Fruit fly (Drosophila melanogaster): Measurements from ENCODE around the gene CG5056.

Gene CG5056

DNA sequence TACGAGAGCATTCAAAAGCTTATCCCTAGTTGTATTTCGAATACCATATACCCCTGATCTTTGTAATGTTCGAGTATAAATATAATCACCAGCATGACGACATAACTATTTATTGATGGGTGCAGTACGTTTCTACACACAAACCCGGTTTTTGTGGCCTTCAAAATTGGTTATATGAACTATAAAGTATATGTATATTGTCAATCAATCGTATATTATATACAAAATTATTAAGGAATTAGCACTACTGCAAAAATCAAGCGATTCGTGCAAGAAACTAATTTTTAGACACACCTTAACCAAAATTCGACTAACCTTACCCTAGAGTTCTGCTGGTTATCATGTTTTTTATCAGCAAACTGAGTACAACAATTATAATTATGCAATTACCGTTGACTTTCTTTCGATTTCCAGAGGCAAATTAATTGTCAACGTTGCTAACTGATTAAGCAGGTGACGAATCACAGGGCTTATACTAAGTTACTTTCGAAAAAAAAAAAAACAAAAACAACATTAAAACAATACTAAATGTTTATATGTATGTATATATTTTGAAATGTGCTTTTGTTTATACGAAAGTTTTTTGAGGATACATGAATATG, 46.2 kb upstream of the CG5056 start:
- TF ChIP-seq vri (GFP tag; optimal IDR thresholded peaks at IDR 0.05) = peak; percentile 94
- TF ChIP-seq OdsH (GFP tag; optimal IDR thresholded peaks at IDR 0.05) = no peak
- TF ChIP-seq CG6808 (GFP tag; optimal IDR thresholded peaks at IDR 0.05) = no peak
- no peak for TF ChIP-seq CG7368 (GFP tag; optimal IDR thresholded peaks at IDR 0.05)
- TF ChIP-seq Eip93F (GFP tag; optimal IDR thresholded peaks at IDR 0.05) = peak; percentile 27
- TF ChIP-seq Sox15 (GFP tag; optimal IDR thresholded peaks at IDR 0.05) = no peak
- no peak for TF ChIP-seq net (GFP tag; optimal IDR thresholded peaks at IDR 0.05)
- TF ChIP-seq CG3919 (GFP tag; optimal IDR thresholded peaks at IDR 0.05) = no peak

DNA sequence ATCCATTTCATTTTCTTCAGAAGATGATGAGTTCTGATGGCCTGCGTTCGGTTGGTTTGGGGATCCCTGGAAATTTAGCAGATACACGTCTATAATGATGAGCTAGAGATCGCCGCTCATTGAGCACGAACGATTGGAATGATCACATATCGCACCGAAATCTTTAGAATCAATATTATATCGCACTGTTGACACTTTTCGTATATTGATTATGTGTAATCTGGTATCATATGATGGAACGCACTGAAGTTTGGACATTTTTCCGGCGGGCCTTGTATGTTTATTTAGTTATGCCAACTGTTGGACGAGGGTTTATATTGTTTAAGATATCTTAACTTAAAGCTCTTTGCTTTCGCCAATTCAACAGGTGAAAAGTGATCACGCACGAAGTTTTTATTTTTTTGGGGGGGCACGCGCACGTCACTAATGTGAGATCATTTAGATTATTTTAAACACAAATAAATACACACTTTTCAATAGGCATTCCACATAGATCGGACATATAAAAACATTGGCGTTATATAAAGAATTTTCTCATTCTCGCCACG, 45.4 kb upstream of the CG5056 start:
- TF ChIP-seq Eip78C (GFP tag) (peak; percentile 71), cyc (GFP tag; optimal IDR thresholded peaks at IDR 0.05) (peak; percentile 9), CG10631 (GFP tag; optimal IDR thresholded peaks at IDR 0.05) (no peak), fkh (GFP tag; optimal IDR thresholded peaks at IDR 0.05) (peak; percentile 85), Hr4 (GFP tag; optimal IDR thresholded peaks at IDR 0.05) (no peak), Eip93F (GFP tag; optimal IDR thresholded peaks at IDR 0.05) (no peak), fd85E (GFP tag; optimal IDR thresholded peaks at IDR 0.05) (no peak), CG10669 (GFP tag; optimal IDR thresholded peaks at IDR 0.05) (no peak), CG4318 (GFP tag; optimal IDR thresholded peaks at IDR 0.05) (no peak), Hr38 (GFP tag; optimal IDR thresholded peaks at IDR 0.05) (no peak)

DNA sequence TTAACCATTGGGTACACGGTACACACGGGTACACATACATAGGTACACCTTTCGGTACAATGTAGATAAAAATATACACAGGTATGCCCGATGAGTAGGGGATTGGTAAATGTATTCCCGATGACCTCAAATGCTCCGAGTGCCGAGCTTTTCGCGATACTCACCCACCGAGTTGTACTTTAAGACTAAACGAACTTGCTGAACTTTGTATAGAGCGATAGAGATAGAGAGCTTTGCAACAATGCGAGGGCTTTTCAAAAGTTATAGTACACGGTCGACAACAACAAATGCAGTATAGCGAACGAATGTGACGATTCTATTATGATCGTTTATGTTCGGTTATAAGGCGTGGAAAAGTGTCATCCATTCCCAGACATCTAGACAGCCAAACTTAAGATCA, 44.9 kb upstream of the CG5056 start:
- peak; percentile 66 for TF ChIP-seq dsx (GFP tag; optimal IDR thresholded peaks at IDR 0.05; ENCODE audit: poor library complexity, severe bottlenecking)
- TF ChIP-seq Eip93F (GFP tag; optimal IDR thresholded peaks at IDR 0.05) = peak; percentile 2
- peak; percentile 69 for TF ChIP-seq Eip78C (GFP tag)
- TF ChIP-seq CG10631 (GFP tag; optimal IDR thresholded peaks at IDR 0.05) = no peak
- peak; percentile 15 for TF ChIP-seq vri (GFP tag; optimal IDR thresholded peaks at IDR 0.05)
- TF ChIP-seq CG15336 (GFP tag; IDR thresholded peaks at IDR 0.05) = peak; percentile 33; the same call in 1 of the 2 replicates
- no peak for TF ChIP-seq CG32006 (GFP tag; optimal IDR thresholded peaks at IDR 0.05)
- no peak for TF ChIP-seq CG4318 (GFP tag; optimal IDR thresholded peaks at IDR 0.05)
- no peak for TF ChIP-seq CG6854 (GFP tag; optimal IDR thresholded peaks at IDR 0.05)
- TF ChIP-seq svp (GFP tag) = no peak
- TF ChIP-seq CG34406 (GFP tag; optimal IDR thresholded peaks at IDR 0.05) = no peak
- TF ChIP-seq CG6808 (GFP tag; optimal IDR thresholded peaks at IDR 0.05) = no peak
- no peak for TF ChIP-seq CG1621 (tag; optimal IDR thresholded peaks at IDR 0.05)
- TF ChIP-seq fd59A (GFP tag; optimal IDR thresholded peaks at IDR 0.05) = no peak
- TF ChIP-seq CG6276 (GFP tag; optimal IDR thresholded peaks at IDR 0.05) = no peak
- no peak for TF ChIP-seq topi (GFP tag; optimal IDR thresholded peaks at IDR 0.05)
- TF ChIP-seq Hr39 (GFP tag; optimal IDR thresholded peaks at IDR 0.05) = no peak

- TF ChIP-seq CG8632 (GFP tag; optimal IDR thresholded peaks at IDR 0.05) (no peak), Eip78C (GFP tag) (peak; percentile 61), Sox102F (GFP tag; optimal IDR thresholded peaks at IDR 0.05) (no peak), cyc (GFP tag; optimal IDR thresholded peaks at IDR 0.05) (no peak), CG7368 (GFP tag; optimal IDR thresholded peaks at IDR 0.05) (no peak)
Measured at dm6 chr2L:10322176-10322575, 44.3 kb upstream of the CG5056 start, which contains the start of gene CG4995. Gene CG4995, plus strand, starts transcription at chr2L:10322476.

DNA sequence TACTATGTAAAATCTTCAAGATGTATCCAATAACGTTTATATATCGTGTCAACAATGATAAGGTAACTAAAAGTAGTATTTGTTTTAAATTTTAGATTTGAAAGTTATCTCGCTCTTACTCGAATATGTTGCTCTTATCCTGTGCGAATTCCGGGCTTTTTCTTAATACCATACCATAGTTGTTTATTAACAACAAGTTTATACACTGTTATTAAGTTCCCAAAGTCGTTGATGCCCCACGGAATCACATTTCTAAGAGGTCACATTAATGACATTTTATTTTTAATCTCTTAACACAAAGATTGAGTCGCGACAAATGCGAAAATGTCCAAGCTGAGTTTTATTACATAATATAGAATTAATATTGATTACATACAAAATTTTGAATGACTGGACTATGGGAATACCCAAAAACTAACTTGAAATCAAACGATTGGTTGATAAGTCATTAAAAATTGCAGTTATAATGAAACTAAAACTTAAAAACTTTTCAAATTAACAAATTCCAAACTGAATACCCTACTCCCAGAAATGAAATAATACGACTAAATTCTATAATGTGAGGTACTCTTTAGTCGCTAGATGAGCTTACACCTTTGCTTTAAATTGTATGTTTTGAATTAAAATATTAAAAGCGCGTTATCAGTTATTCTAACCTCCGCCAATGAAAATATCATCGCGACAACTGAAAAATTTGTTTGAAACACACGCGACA, 43.6 kb upstream of the CG5056 start, which contains the start of gene CG5381:
TSS of gene CG5381 (minus strand) at position 330 of the 715 bp plus-strand sequence.
- TF ChIP-seq CG8319 (GFP tag; optimal IDR thresholded peaks at IDR 0.05) (no peak), vri (GFP tag; optimal IDR thresholded peaks at IDR 0.05) (peak; percentile 47), svp (GFP tag) (peak; percentile 93), CG6792 (GFP tag; optimal IDR thresholded peaks at IDR 0.05) (no peak)
